Worm (Caenorhabditis elegans): ENCODE measurements around the gene mbk-1.

mbk-1 gene

ce11 chrX:14831531-14831930 is 7.2 kb upstream of the mbk-1 start, which contains the start of gene dpf-2:
dpf-2 (plus strand) TSS chrX:14831831.
- TF ChIP-seq ceh-83 (GFP tag; optimal IDR thresholded peaks at IDR 0.05) (no peak), unc-39 (tag; optimal IDR thresholded peaks at IDR 0.05) (no peak), nhr-2 (tag; optimal IDR thresholded peaks at IDR 0.05) (no peak), mep-1 (tag; optimal IDR thresholded peaks at IDR 0.05) (no peak)

ce11 chrX:14828766-14829165 is 4.4 kb upstream of the mbk-1 start:
- TF ChIP-seq pha-4 (tag; optimal IDR thresholded peaks at IDR 0.05) = no peak
- no peak for TF ChIP-seq elt-1 (tag; optimal IDR thresholded peaks at IDR 0.05; ENCODE audit: borderline replicate concordance, insufficient read depth)
- TF ChIP-seq mab-5 (tag; optimal IDR thresholded peaks at IDR 0.05) = no peak

- TF ChIP-seq unc-39 (tag; optimal IDR thresholded peaks at IDR 0.05) (no peak), bed-3 (GFP tag; optimal IDR thresholded peaks at IDR 0.05) (no peak), sptf-1 (tag; optimal IDR thresholded peaks at IDR 0.05) (no peak), blmp-1 (tag; optimal IDR thresholded peaks at IDR 0.05) (no peak), mep-1 (tag; optimal IDR thresholded peaks at IDR 0.05) (no peak), sem-2 (GFP tag; optimal IDR thresholded peaks at IDR 0.05) (no peak)
Observed at ce11 chrX:14819495-14819894, 4.8 kb downstream of the mbk-1 start.

- peak; percentile 85 for TF ChIP-seq hlh-1 (tag; optimal IDR thresholded peaks at IDR 0.05)
- TF ChIP-seq sptf-1 (tag; optimal IDR thresholded peaks at IDR 0.05) = peak; percentile 89
- no peak for TF ChIP-seq ceh-83 (GFP tag; optimal IDR thresholded peaks at IDR 0.05)
- TF ChIP-seq unc-120 (tag; optimal IDR thresholded peaks at IDR 0.05; ENCODE audit: poor library complexity, severe bottlenecking) = peak; percentile 62
- TF ChIP-seq blmp-1 (tag; optimal IDR thresholded peaks at IDR 0.05) = no peak
- peak; percentile 81 for TF ChIP-seq nhr-237 (tag; optimal IDR thresholded peaks at IDR 0.05)
- TF ChIP-seq M03D4.4 (tag; optimal IDR thresholded peaks at IDR 0.05) = peak; percentile 83
- no peak for TF ChIP-seq flh-1 (GFP tag; optimal IDR thresholded peaks at IDR 0.05)
- TF ChIP-seq unc-39 (tag; optimal IDR thresholded peaks at IDR 0.05) = no peak
- no peak for TF ChIP-seq nhr-28 (tag; optimal IDR thresholded peaks at IDR 0.05)
- TF ChIP-seq lin-13 (tag; optimal IDR thresholded peaks at IDR 0.05) = peak; percentile 63
- TF ChIP-seq lsy-2 (tag; optimal IDR thresholded peaks at IDR 0.05) = peak; percentile 26
- peak; percentile 22 for TF ChIP-seq elt-3 (tag; optimal IDR thresholded peaks at IDR 0.05)
- peak; percentile 59 for TF ChIP-seq nhr-12 (tag; optimal IDR thresholded peaks at IDR 0.05)
- peak; percentile 95 for TF ChIP-seq mep-1 (tag; optimal IDR thresholded peaks at IDR 0.05)
- peak; percentile 31 for TF ChIP-seq elt-1 (tag; optimal IDR thresholded peaks at IDR 0.05; ENCODE audit: borderline replicate concordance, insufficient read depth)
- peak; percentile 83 for TF ChIP-seq mls-2 (tag; optimal IDR thresholded peaks at IDR 0.05)
- TF ChIP-seq ceh-43 (GFP tag; optimal IDR thresholded peaks at IDR 0.05) = peak; percentile 63
- TF ChIP-seq lin-32 (GFP tag; optimal IDR thresholded peaks at IDR 0.05) = no peak
- TF ChIP-seq ham-2 (GFP tag; optimal IDR thresholded peaks at IDR 0.05) = peak; percentile 91
- no peak for TF ChIP-seq sem-2 (GFP tag; optimal IDR thresholded peaks at IDR 0.05)
- peak; percentile 93 for TF ChIP-seq unc-62 (GFP tag; optimal IDR thresholded peaks at IDR 0.05)
- TF ChIP-seq drap-1 (GFP tag; optimal IDR thresholded peaks at IDR 0.05) = peak; percentile 81
- no peak for TF ChIP-seq snpc-4 (tag; optimal IDR thresholded peaks at IDR 0.05)
- peak; percentile 88 for TF ChIP-seq pha-4 (tag; optimal IDR thresholded peaks at IDR 0.05)
- no peak for TF ChIP-seq nhr-76 (tag; optimal IDR thresholded peaks at IDR 0.05)
- TF ChIP-seq ceh-39 (tag; optimal IDR thresholded peaks at IDR 0.05) = peak; percentile 90
- TF ChIP-seq ces-1 (GFP tag; optimal IDR thresholded peaks at IDR 0.05) = peak; percentile 81
- TF ChIP-seq ztf-11 (tag; optimal IDR thresholded peaks at IDR 0.05) = peak; percentile 87
- peak; percentile 52 for TF ChIP-seq nhr-2 (tag; optimal IDR thresholded peaks at IDR 0.05)
- peak; percentile 71 for TF ChIP-seq cnd-1 (tag; optimal IDR thresholded peaks at IDR 0.05)
- TF ChIP-seq tbx-8 (GFP tag; optimal IDR thresholded peaks at IDR 0.05) = no peak
- TF ChIP-seq zip-8 (tag; optimal IDR thresholded peaks at IDR 0.05) = no peak
- TF ChIP-seq bed-3 (GFP tag; optimal IDR thresholded peaks at IDR 0.05) = peak; percentile 20
- peak; percentile 60 for TF ChIP-seq mab-5 (tag; optimal IDR thresholded peaks at IDR 0.05)
Observed at ce11 chrX:14818464-14819259, 5.7 kb downstream of the mbk-1 start, which contains the start of gene epn-1. epn-1 (minus strand) TSS chrX:14818514.
